Comparison of ENCODE assay signal across 4 fruit fly cellular contexts in genomic region chr3L:12837196-12837720, dm6.
TF ChIP-seq lines count a peak whose summit lies in the region.

No protein-coding gene starts in this region.

- peak; percentile 19 for TF ChIP-seq CTCF in whole organism, embryonic (GFP tag; optimal IDR thresholded peaks at IDR 0.05; lab: Kevin White, UChicago)

TF ChIP-seq in whole organism, embryonic, 481 proteins besides CTCF, POLR2A, EP300 and RAD21:
- no peak for TF ChIP-seq CG14441 (GFP tag; IDR thresholded peaks at IDR 0.05; lab: Robert Waterston, UW)
- TF ChIP-seq Med (GFP tag; lab: Kevin White, UChicago), result peak; percentile 1
- TF ChIP-seq sens (GFP tag; lab: Kevin White, UChicago), result peak; percentile 16
- TF ChIP-seq Ets65A (GFP tag; lab: Kevin White, UChicago), result peak; percentile 52
- no peak for TF ChIP-seq CG12769 (tag; optimal IDR thresholded peaks at IDR 0.05; lab: Kevin White, UChicago)
- TF ChIP-seq exex (tag; optimal IDR thresholded peaks at IDR 0.05; lab: Kevin White, UChicago), result peak; percentile 77
- peak; percentile 56 for TF ChIP-seq sug (tag; optimal IDR thresholded peaks at IDR 0.05; lab: Kevin White, UChicago)
- TF ChIP-seq CG34376 (GFP tag; optimal IDR thresholded peaks at IDR 0.05; lab: Kevin White, UChicago), result peak; percentile 82
- peak in 1 of 2 experiments; percentile 66 for TF ChIP-seq Pdp1 (GFP tag; optimal IDR thresholded peaks at IDR 0.05; lab: Kevin White, UChicago)
- no peak for TF ChIP-seq Six4 (GFP tag; optimal IDR thresholded peaks at IDR 0.05; lab: Kevin White, UChicago)

TF ChIP-seq in whole organism, prepupa, 60 proteins besides CTCF, POLR2A, EP300 and RAD21:
- no peak for TF ChIP-seq CG15336 (GFP tag; IDR thresholded peaks at IDR 0.05; lab: Robert Waterston, UW)
- TF ChIP-seq CG32006 (GFP tag; optimal IDR thresholded peaks at IDR 0.05; lab: Kevin White, UChicago), result peak; percentile 4
- TF ChIP-seq fkh (GFP tag; optimal IDR thresholded peaks at IDR 0.05; lab: Kevin White, UChicago), result no peak
- no peak for TF ChIP-seq Sox15 (GFP tag; optimal IDR thresholded peaks at IDR 0.05; lab: Kevin White, UChicago)
- no peak for TF ChIP-seq ss (GFP tag; optimal IDR thresholded peaks at IDR 0.05; lab: Kevin White, UChicago)
- peak; percentile 98 for TF ChIP-seq svp (GFP tag; lab: Kevin White, UChicago)
- TF ChIP-seq Eip75B (GFP tag; optimal IDR thresholded peaks at IDR 0.05; lab: Kevin White, UChicago), result peak; percentile 12
- TF ChIP-seq Eip78C (GFP tag; lab: Kevin White, UChicago), result peak; percentile 47
- no peak for TF ChIP-seq CG6808 (GFP tag; optimal IDR thresholded peaks at IDR 0.05; lab: Kevin White, UChicago)
- TF ChIP-seq vri (GFP tag; optimal IDR thresholded peaks at IDR 0.05; lab: Kevin White, UChicago), result peak; percentile 20
- TF ChIP-seq esn (GFP tag; optimal IDR thresholded peaks at IDR 0.05; lab: Kevin White, UChicago), result no peak

TF ChIP-seq in whole organism, pupa, 21 proteins besides CTCF, POLR2A, EP300 and RAD21:
- no peak for TF ChIP-seq Snoo (tag; optimal IDR thresholded peaks at IDR 0.05; lab: Kevin White, UChicago)
- no peak for TF ChIP-seq CG14655 (GFP tag; optimal IDR thresholded peaks at IDR 0.05; lab: Kevin White, UChicago)
- no peak for TF ChIP-seq Pif1A (GFP tag; optimal IDR thresholded peaks at IDR 0.05; lab: Kevin White, UChicago)
- TF ChIP-seq CG4496 (GFP tag; IDR thresholded peaks at IDR 0.05; lab: Robert Waterston, UW), result no peak
- TF ChIP-seq CG8159 (tag; optimal IDR thresholded peaks at IDR 0.05; lab: Kevin White, UChicago), result no peak
- no peak for TF ChIP-seq Pif1B (GFP tag; optimal IDR thresholded peaks at IDR 0.05; lab: Kevin White, UChicago)
- peak; percentile 66 for TF ChIP-seq EcR (GFP tag; optimal IDR thresholded peaks at IDR 0.05; lab: Kevin White, UChicago)

TF ChIP-seq in whole organism, wandering third instar larva, 38 proteins besides CTCF, POLR2A, EP300 and RAD21:
- no peak for TF ChIP-seq GATAd (GFP tag; optimal IDR thresholded peaks at IDR 0.05; lab: Kevin White, UChicago)
- TF ChIP-seq Rel (GFP tag; optimal IDR thresholded peaks at IDR 0.05; lab: Kevin White, UChicago), result no peak
- TF ChIP-seq Rel (tag; optimal IDR thresholded peaks at IDR 0.05; lab: Kevin White, UChicago), result peak; percentile 38
TF ChIP-seq in whole organism, wandering third instar larva: peak in this region for 1.
